Worm (Caenorhabditis elegans) whole organism, late embryonic: ENCODE data around the gene mnk-1.

ENCODE experiments used
- T23F11.4 ChIP-seq: fragments of 200-800 bp; sonication (Bioruptor generic); optimal IDR thresholded peaks from 2 replicates; lab custom pipeline; 2018; ENCODE audit warnings: mild to moderate bottlenecking, missing genetic modification characterization, missing compliant biosample characterization
- Y22D7AL.16 ChIP-seq: sonication (generic microtip); optimal IDR thresholded peaks from 2 replicates; lab custom pipeline; 2016; ENCODE audit warnings: missing genetic modification characterization, missing compliant biosample characterization
- ceh-14 ChIP-seq: sonication (generic microtip); optimal IDR thresholded peaks from 2 replicates; lab custom pipeline; 2016; ENCODE audit warnings: missing genotype, missing genetic modification characterization, missing compliant biosample characterization
- ceh-18 ChIP-seq: sonication (generic microtip); optimal IDR thresholded peaks from 2 replicates; lab custom pipeline; 2016; ENCODE audit warnings: missing genetic modification characterization, missing compliant biosample characterization
- ceh-19 ChIP-seq: fragments of 200-800 bp; sonication (Bioruptor generic); optimal IDR thresholded peaks from 2 replicates; lab custom pipeline; 2018; ENCODE audit warnings: mild to moderate bottlenecking, missing genetic modification characterization, missing compliant biosample characterization
- ceh-2 ChIP-seq: sonication (generic microtip); optimal IDR thresholded peaks from 2 replicates; lab custom pipeline; 2016; ENCODE audit warnings: missing genotype, missing genetic modification characterization, missing compliant biosample characterization
- ceh-22 ChIP-seq: sonication (generic microtip); optimal IDR thresholded peaks from 2 replicates; lab custom pipeline; 2017; ENCODE audit warnings: missing biosample characterization, missing genetic modification characterization
- ceh-31 ChIP-seq: sonication (generic microtip); optimal IDR thresholded peaks from 2 replicates; lab custom pipeline; 2016; ENCODE audit warnings: missing genetic modification characterization, missing compliant biosample characterization
- ceh-45 ChIP-seq: fragments of 200-800 bp; sonication (Bioruptor generic); IDR thresholded peaks from 2 replicates; pipeline ENCODE4 v1.3.6; 2022; ENCODE audit warnings: missing genetic modification reagents, missing genetic modification characterization, missing compliant biosample characterization
- ceh-48 ChIP-seq: sonication (generic microtip); optimal IDR thresholded peaks from 2 replicates; lab custom pipeline; 2016; ENCODE audit warnings: missing genetic modification characterization, inconsistent platforms, missing compliant biosample characterization
- ceh-9 ChIP-seq: sonication (generic microtip); optimal IDR thresholded peaks from 2 replicates; lab custom pipeline; 2016; ENCODE audit warnings: mild to moderate bottlenecking, missing genetic modification characterization, inconsistent platforms, missing compliant biosample characterization
- dmd-4 ChIP-seq: sonication (generic microtip); optimal IDR thresholded peaks from 2 replicates; lab custom pipeline; 2016; ENCODE audit warnings: borderline replicate concordance, missing genetic modification characterization, missing compliant biosample characterization
- elt-4 ChIP-seq: sonication (generic microtip); optimal IDR thresholded peaks from 2 replicates; lab custom pipeline; 2016; ENCODE audit warnings: missing genetic modification characterization, missing compliant biosample characterization
- eyg-1 ChIP-seq: sonication (generic microtip); optimal IDR thresholded peaks from 2 replicates; lab custom pipeline; 2016; ENCODE audit warnings: missing genotype, missing genetic modification characterization, missing compliant biosample characterization
- fkh-6 ChIP-seq: sonication (generic microtip); optimal IDR thresholded peaks from 2 replicates; lab custom pipeline; 2016; ENCODE audit warnings: missing genetic modification characterization, missing compliant biosample characterization
- hlh-6 ChIP-seq: sonication (generic microtip); optimal IDR thresholded peaks from 2 replicates; lab custom pipeline; 2016; ENCODE audit warnings: missing genotype, missing genetic modification characterization, missing compliant biosample characterization
- hlh-8 ChIP-seq: sonication (generic microtip); optimal IDR thresholded peaks from 2 replicates; lab custom pipeline; 2016; ENCODE audit warnings: missing genotype, missing genetic modification characterization, missing compliant biosample characterization
- lim-6 ChIP-seq: sonication (generic microtip); optimal IDR thresholded peaks from 2 replicates; lab custom pipeline; 2016; ENCODE audit warnings: missing genetic modification characterization, missing compliant biosample characterization
- madf-2 ChIP-seq: sonication (generic microtip); optimal IDR thresholded peaks from 2 replicates; lab custom pipeline; 2017; ENCODE audit warnings: missing genetic modification characterization, missing compliant biosample characterization
- nhr-11 ChIP-seq: fragments of 150-350 bp; optimal IDR thresholded peaks from 2 replicates; lab custom pipeline; 2014; ENCODE audit warnings: missing biosample characterization, missing genetic modification characterization
- nhr-232 ChIP-seq: sonication (generic microtip); optimal IDR thresholded peaks from 2 replicates; lab custom pipeline; 2016; ENCODE audit warnings: missing genetic modification characterization, missing compliant biosample characterization
- pat-9 ChIP-seq: fragments of 200-800 bp; sonication (Bioruptor generic); optimal IDR thresholded peaks from 2 replicates; lab custom pipeline; 2018; ENCODE audit warnings: mild to moderate bottlenecking, missing genetic modification characterization, moderate library complexity, missing compliant biosample characterization
- pha-2 ChIP-seq: sonication (generic microtip); optimal IDR thresholded peaks from 2 replicates; lab custom pipeline; 2017; ENCODE audit warnings: mild to moderate bottlenecking, missing genetic modification characterization, missing compliant biosample characterization
- pha-4 ChIP-seq: fragments of 150-350 bp; optimal IDR thresholded peaks from 2 replicates; lab custom pipeline; 2018; ENCODE audit warnings: missing biosample characterization, missing genetic modification reagents, missing genetic modification characterization
- pros-1 ChIP-seq: fragments of 150-350 bp; optimal IDR thresholded peaks from 2 replicates; lab custom pipeline; 2014; ENCODE audit warnings: missing biosample characterization, missing genetic modification reagents, missing genetic modification characterization
- sdc-2 ChIP-seq: sonication (generic microtip); optimal IDR thresholded peaks from 2 replicates; lab custom pipeline; 2016; ENCODE audit warnings: missing genotype, missing genetic modification characterization, missing compliant biosample characterization
- sox-4 ChIP-seq: sonication (generic microtip); optimal IDR thresholded peaks from 2 replicates; lab custom pipeline; 2017; ENCODE audit warnings: mild to moderate bottlenecking, missing genetic modification characterization, inconsistent platforms, missing compliant biosample characterization
- tbx-2 ChIP-seq: sonication (generic microtip); optimal IDR thresholded peaks from 2 replicates; lab custom pipeline; 2016; ENCODE audit warnings: missing genetic modification characterization, missing compliant biosample characterization
- tbx-7 ChIP-seq: sonication (generic microtip); optimal IDR thresholded peaks from 2 replicates; lab custom pipeline; 2016; ENCODE audit warnings: missing genotype, missing genetic modification characterization, missing compliant biosample characterization
- ttx-3 ChIP-seq: sonication (generic microtip); optimal IDR thresholded peaks from 2 replicates; lab custom pipeline; 2016; ENCODE audit warnings: missing genetic modification reagents, missing genetic modification characterization, missing compliant biosample characterization
- unc-55 ChIP-seq: sonication (generic microtip); optimal IDR thresholded peaks from 2 replicates; lab custom pipeline; 2017; ENCODE audit warnings: missing biosample characterization, missing genetic modification reagents, missing genetic modification characterization
- unc-86 ChIP-seq: sonication (generic microtip); optimal IDR thresholded peaks from 2 replicates; lab custom pipeline; 2016; ENCODE audit warnings: missing genetic modification characterization, missing compliant biosample characterization
- zip-5 ChIP-seq: sonication (generic microtip); optimal IDR thresholded peaks from 2 replicates; lab custom pipeline; 2016; ENCODE audit warnings: missing genetic modification characterization, missing compliant biosample characterization

mnk-1 gene

DNA sequence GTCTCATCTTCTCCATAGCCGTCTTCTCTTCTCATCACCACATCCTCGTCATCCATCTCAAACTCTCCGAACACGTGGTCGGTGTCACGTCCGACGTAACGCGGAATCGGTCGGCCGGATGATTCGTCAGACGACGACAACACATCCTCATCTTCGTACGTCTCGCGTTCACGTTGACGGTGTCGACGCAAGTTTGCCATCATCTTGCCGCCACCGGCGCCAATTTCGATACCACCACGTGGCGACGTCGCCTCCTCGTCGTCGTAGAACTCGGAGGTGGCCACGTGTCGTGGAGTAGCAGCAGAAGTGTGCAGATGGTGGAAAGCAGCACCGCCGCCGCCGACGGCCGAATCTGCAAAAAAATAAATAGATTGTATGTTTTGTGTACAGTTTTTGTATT lies 7.5 kb downstream of the mnk-1 start:
- peak; percentile 26 for TF ChIP-seq hlh-8 (tag; lab: Kevin White, UChicago)
- peak; percentile 24 for TF ChIP-seq tbx-7 (tag; lab: Kevin White, UChicago)
- TF ChIP-seq hlh-6 (tag; lab: Kevin White, UChicago): peak; percentile 11
- TF ChIP-seq lim-6: peak; percentile 17
- no peak for TF ChIP-seq sdc-2 (tag; lab: Kevin White, UChicago)
- no peak for TF ChIP-seq ceh-19
- no peak for TF ChIP-seq sox-4
- TF ChIP-seq elt-4 (tag; lab: Kevin White, UChicago): peak; percentile 12
- no peak for TF ChIP-seq pha-2 (tag; lab: Kevin White, UChicago)
- no peak for TF ChIP-seq ceh-31 (tag; lab: Kevin White, UChicago)
- TF ChIP-seq, all 69 proteins: peak for 5

DNA sequence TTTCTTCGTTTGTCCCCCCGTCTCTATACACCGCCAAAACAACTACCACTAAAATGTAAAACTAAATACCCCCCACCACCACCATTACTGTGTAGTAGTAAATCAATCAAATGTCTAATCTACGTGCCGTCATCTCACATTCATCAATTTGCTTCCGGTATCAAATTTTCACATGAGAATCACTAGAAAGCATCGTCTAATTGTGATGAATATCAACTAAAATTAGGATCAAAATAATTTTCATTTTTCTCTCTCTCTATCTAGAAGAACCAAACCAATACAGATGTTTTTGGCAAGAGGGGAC lies 8.1 kb downstream of the mnk-1 start:
- TF ChIP-seq unc-55 (GFP tag; lab: Kevin White, UChicago) (peak; percentile 79), ceh-14 (tag; lab: Kevin White, UChicago) (no peak)

DNA sequence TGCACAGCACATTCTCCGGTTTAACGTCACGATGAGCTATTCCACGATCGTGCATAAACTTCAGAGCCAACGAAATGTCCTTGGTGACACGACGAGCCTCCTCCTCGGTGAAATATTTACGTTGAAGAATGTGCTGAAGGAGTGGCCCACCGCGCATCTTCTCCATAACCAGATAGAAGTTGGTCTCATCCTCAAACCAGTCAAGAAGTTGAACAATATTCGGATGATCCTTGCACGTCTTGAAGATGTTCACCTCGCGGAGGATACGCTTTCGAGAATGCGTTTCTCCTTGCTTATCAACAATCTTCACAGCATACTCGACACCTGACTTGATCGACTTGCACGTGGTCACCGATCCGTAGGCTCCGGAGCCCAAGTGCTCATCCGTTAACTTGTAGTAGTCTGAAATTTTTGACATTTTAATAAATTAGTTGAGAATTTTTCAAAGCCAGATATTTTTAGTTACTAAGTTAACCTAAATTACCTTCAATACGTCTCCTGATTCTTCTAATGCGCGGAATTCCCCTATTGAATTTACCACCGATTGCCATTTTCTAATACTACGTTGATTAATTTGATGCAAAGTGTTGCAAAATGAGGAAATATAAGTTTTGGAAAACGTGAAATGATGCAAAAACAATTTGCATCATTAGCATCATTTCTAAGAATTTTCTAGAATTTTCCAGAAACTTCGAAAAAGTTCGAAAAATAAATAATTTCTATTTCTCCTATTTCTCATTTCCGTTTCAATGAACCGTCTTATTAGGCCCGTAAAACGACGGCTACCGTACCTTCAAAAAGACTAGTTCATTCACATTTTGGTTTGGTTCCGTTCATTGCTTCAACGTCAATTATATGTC lies 8.7 kb downstream of the mnk-1 start:
- no peak for TF ChIP-seq pha-2 (tag; lab: Kevin White, UChicago)
- TF ChIP-seq T23F11.4 (GFP tag; lab: Kevin White, UChicago): no peak
- no peak for TF ChIP-seq ceh-9 (tag; lab: Kevin White, UChicago)
- no peak for TF ChIP-seq nhr-11 (tag; lab: Kevin White, UChicago)
- no peak for TF ChIP-seq nhr-232 (tag; lab: Kevin White, UChicago)
- no peak for TF ChIP-seq ceh-48 (tag; lab: Kevin White, UChicago)
- TF ChIP-seq madf-2 (tag; lab: Kevin White, UChicago): no peak
- no peak for TF ChIP-seq ttx-3
- TF ChIP-seq, all 69 proteins: peak for 0

DNA sequence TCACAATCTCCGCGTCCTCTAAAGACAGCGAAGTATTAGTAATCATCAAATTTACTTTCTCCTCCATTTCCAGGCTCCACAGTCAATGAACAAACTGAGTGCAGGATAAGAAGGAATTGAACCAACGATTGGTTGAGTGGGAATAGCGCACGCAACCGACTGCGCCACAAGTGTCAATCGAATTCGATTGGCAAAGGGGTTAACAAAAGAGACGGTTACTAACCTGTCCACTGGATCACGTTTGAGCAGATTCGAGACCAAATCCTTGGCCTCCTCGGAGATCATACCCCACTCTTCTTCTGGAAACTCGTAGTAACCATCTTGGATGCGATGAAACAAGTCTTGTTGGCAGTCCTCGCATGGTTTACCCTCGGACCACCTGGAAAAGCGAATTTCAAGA lies 9.6 kb downstream of the mnk-1 start:
- TF ChIP-seq nhr-232 (tag; lab: Kevin White, UChicago): peak; percentile 0
- TF ChIP-seq zip-5 (tag; lab: Kevin White, UChicago): no peak
- peak; percentile 15 for TF ChIP-seq pat-9
- TF ChIP-seq nhr-11 (tag; lab: Kevin White, UChicago): no peak

DNA sequence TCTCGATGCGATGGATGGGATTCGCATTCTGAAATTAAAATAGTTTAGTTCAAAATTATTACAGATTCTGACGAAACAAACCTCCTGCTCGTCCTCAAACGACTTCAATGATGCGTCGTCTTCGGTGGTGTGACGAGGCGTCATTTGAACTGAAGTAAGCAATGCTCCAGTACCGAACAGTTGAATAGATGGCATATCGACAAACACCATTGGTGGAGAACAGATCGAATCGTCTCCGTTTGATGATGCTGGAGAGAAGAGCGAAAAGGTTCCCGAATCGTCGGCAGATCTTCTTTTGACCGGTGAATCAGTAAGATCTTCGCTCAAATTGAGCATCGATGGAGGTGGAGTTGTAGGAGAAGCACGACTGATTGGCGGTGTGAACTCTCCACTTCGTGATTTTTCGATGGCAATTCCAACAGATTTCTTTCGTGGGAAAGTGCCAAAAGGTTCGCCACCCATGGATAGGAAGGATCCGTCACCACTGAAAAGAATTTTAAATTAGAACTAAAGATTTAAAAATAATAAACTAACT lies 10.4 kb downstream of the mnk-1 start:
- TF ChIP-seq Y22D7AL.16 (tag; lab: Kevin White, UChicago): no peak
- no peak for TF ChIP-seq ceh-22 (tag; lab: Kevin White, UChicago)
- no peak for TF ChIP-seq ceh-31 (tag; lab: Kevin White, UChicago)
- no peak for TF ChIP-seq tbx-7 (tag; lab: Kevin White, UChicago)
- no peak for TF ChIP-seq dmd-4 (tag; lab: Kevin White, UChicago)
- no peak for TF ChIP-seq fkh-6 (tag; lab: Kevin White, UChicago)
- TF ChIP-seq pha-4 (tag; lab: Kevin White, UChicago): no peak
- TF ChIP-seq eyg-1: no peak
- no peak for TF ChIP-seq ceh-18 (tag; lab: Kevin White, UChicago)
- no peak for TF ChIP-seq ceh-2 (tag; lab: Kevin White, UChicago)
- no peak for TF ChIP-seq ceh-45 (GFP tag; lab: Robert Waterston, UW)
- TF ChIP-seq ceh-9 (tag; lab: Kevin White, UChicago): no peak
- no peak for TF ChIP-seq lim-6
- TF ChIP-seq nhr-11 (tag; lab: Kevin White, UChicago): no peak
- no peak for TF ChIP-seq tbx-2 (tag; lab: Kevin White, UChicago)
- TF ChIP-seq pros-1: no peak
- no peak for TF ChIP-seq unc-86 (tag; lab: Kevin White, UChicago)
